Worm (Caenorhabditis elegans): ENCODE results near the gene Y37D8A.3.

DNA sequence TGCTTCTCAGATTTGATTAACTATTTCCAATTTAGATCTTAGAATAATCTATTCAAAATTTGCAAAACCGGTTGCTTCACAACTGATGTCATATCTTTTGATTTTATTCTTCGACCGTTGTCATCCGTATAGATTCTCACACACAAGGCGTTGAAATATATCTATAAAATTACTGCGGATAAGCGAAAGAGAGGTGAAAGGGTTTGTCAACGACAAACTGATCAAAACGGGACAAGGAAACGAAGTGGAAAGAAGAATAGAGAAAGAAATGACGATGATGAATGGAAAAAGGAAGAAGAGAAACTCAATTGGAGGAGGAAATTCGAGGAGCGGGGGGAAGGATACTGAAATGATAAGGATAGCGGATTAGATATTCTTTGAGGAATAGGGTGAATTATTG is 21.9 kb downstream of the Y37D8A.3 start:
- TF ChIP-seq unc-62 (GFP tag; optimal IDR thresholded peaks at IDR 0.05) = peak; percentile 36
- no peak for TF ChIP-seq pha-4 (tag; optimal IDR thresholded peaks at IDR 0.05)
- no peak for TF ChIP-seq ces-1 (GFP tag; optimal IDR thresholded peaks at IDR 0.05)
- TF ChIP-seq lin-13 (tag; optimal IDR thresholded peaks at IDR 0.05) = no peak
- peak; percentile 15 for TF ChIP-seq elt-3 (tag; optimal IDR thresholded peaks at IDR 0.05)
- peak; percentile 61 for TF ChIP-seq nhr-237 (tag; optimal IDR thresholded peaks at IDR 0.05)
- no peak for TF ChIP-seq ztf-11 (tag; optimal IDR thresholded peaks at IDR 0.05)
- no peak for TF ChIP-seq snpc-4 (tag; optimal IDR thresholded peaks at IDR 0.05)
- TF ChIP-seq unc-39 (tag; optimal IDR thresholded peaks at IDR 0.05) = no peak
- no peak for TF ChIP-seq nhr-28 (tag; optimal IDR thresholded peaks at IDR 0.05)
